Worm (Caenorhabditis elegans) whole organism, young adult: ENCODE measurements around the gene srh-95.

ENCODE experiments used
- B0035.1 ChIP-seq: sonication (generic microtip); optimal IDR thresholded peaks from 2 replicates; lab custom pipeline; 2016; ENCODE audit warnings: missing genetic modification characterization, mild to moderate bottlenecking, missing compliant biosample characterization, missing genotype, missing genetic modification reagents
- B0336.3 ChIP-seq: fragments of 200-800 bp; sonication (Bioruptor generic); IDR thresholded peaks from 2 replicates; pipeline ENCODE4 v1.3.6; 2022; ENCODE audit warnings: missing genetic modification characterization, missing compliant biosample characterization
- F22D6.2 ChIP-seq: sonication (generic microtip); optimal IDR thresholded peaks from 2 replicates; lab custom pipeline; 2016; ENCODE audit warnings: mild to moderate bottlenecking, missing genetic modification characterization, missing compliant biosample characterization
- F49E8.2 ChIP-seq: sonication (generic microtip); optimal IDR thresholded peaks from 3 replicates; lab custom pipeline; 2017; ENCODE audit warnings: missing genetic modification characterization, mild to moderate bottlenecking, missing compliant biosample characterization, antibody characterized with exemption, moderate library complexity; ENCODE audit not compliant: insufficient read depth
- F52B5.7 ChIP-seq: sonication (generic microtip); optimal IDR thresholded peaks from 2 replicates; lab custom pipeline; 2016; ENCODE audit warnings: mild to moderate bottlenecking, missing genetic modification characterization, missing compliant biosample characterization
- K11D2.4 ChIP-seq: fragments of 200-800 bp; sonication (Bioruptor generic); IDR thresholded peaks from 2 replicates; pipeline ENCODE4 v1.3.6; 2022; ENCODE audit warnings: missing genetic modification reagents, missing genetic modification characterization, missing compliant biosample characterization
- T26A5.8 ChIP-seq: sonication (generic microtip); optimal IDR thresholded peaks from 2 replicates; lab custom pipeline; 2016; ENCODE audit warnings: missing genetic modification characterization, missing compliant biosample characterization
- Y53G8AR.9 ChIP-seq: fragments of 200-800 bp; sonication (Bioruptor generic); conservative IDR thresholded peaks from 2 replicates; pipeline ENCODE4 v1.3.6; 2022; ENCODE audit warnings: missing genetic modification reagents, missing genetic modification characterization, missing compliant biosample characterization
- Y56A3A.18 ChIP-seq: fragments of 200-800 bp; sonication (Bioruptor generic); IDR thresholded peaks from 2 replicates; pipeline ENCODE4 v1.3.6; 2022; ENCODE audit warnings: missing genetic modification reagents, missing genetic modification characterization, missing compliant biosample characterization
- Y67H2A.10 ChIP-seq: fragments of 200-800 bp; sonication (Bioruptor generic); conservative IDR thresholded peaks from 2 replicates; pipeline ENCODE4 v1.3.6; 2022; ENCODE audit warnings: missing genetic modification reagents, missing genetic modification characterization, missing compliant biosample characterization
- Y79H2A.3 ChIP-seq: fragments of 200-800 bp; sonication (Bioruptor generic); conservative IDR thresholded peaks from 2 replicates; pipeline ENCODE4 v1.3.6; 2022; ENCODE audit warnings: missing genetic modification reagents, missing genetic modification characterization, missing compliant biosample characterization
- athp-1 ChIP-seq: sonication (generic microtip); optimal IDR thresholded peaks from 2 replicates; lab custom pipeline; 2017; ENCODE audit warnings: mild to moderate bottlenecking, missing genetic modification characterization, missing compliant biosample characterization
- attf-5 ChIP-seq: fragments of 200-800 bp; sonication (Bioruptor generic); optimal IDR thresholded peaks from 2 replicates; lab custom pipeline; 2018; ENCODE audit warnings: mild to moderate bottlenecking, missing genetic modification characterization, missing compliant biosample characterization
- dox-1 ChIP-seq: fragments of 200-800 bp; sonication (Bioruptor generic); IDR thresholded peaks from 2 replicates; pipeline ENCODE4 v1.3.6; 2022; ENCODE audit warnings: missing genetic modification reagents, missing genetic modification characterization, missing compliant biosample characterization
- dpl-1 ChIP-seq: fragments of 150-350 bp; optimal IDR thresholded peaks from 2 replicates; lab custom pipeline; 2014; ENCODE audit warnings: missing biosample characterization, missing genetic modification reagents, missing genetic modification characterization
- ets-4 ChIP-seq: fragments of 200-800 bp; sonication (Bioruptor generic); optimal IDR thresholded peaks from 2 replicates; lab custom pipeline; 2018; ENCODE audit warnings: mild to moderate bottlenecking, missing genetic modification characterization, missing compliant biosample characterization
- fkh-3 ChIP-seq: sonication (generic microtip); optimal IDR thresholded peaks from 2 replicates; lab custom pipeline; 2016; ENCODE audit warnings: mild to moderate bottlenecking, missing genetic modification characterization, missing compliant biosample characterization
- hmg-20 ChIP-seq: fragments of 200-800 bp; sonication (Bioruptor generic); IDR thresholded peaks from 2 replicates; pipeline ENCODE4 v1.3.6; 2022; ENCODE audit warnings: missing genetic modification reagents, missing genetic modification characterization, missing compliant biosample characterization
- hrde-1 ChIP-seq: sonication (generic microtip); optimal IDR thresholded peaks from 2 replicates; lab custom pipeline; 2016; ENCODE audit warnings: missing genetic modification characterization, mild to moderate bottlenecking, missing compliant biosample characterization, moderate library complexity, missing genotype, missing genetic modification reagents, borderline replicate concordance
- hsf-1 ChIP-seq: fragments of 200-800 bp; sonication (Bioruptor generic); IDR thresholded peaks from 2 replicates; pipeline ENCODE4 v1.3.6; 2022; ENCODE audit warnings: missing genetic modification reagents, missing genetic modification characterization, missing compliant biosample characterization
- lag-1 ChIP-seq: fragments of 200-800 bp; sonication (Bioruptor generic); IDR thresholded peaks from 2 replicates; pipeline ENCODE4 v1.3.6; 2022; ENCODE audit warnings: missing genetic modification reagents, missing genetic modification characterization, missing compliant biosample characterization
- let-526 ChIP-seq: fragments of 200-800 bp; sonication (Bioruptor generic); IDR thresholded peaks from 2 replicates; pipeline ENCODE4 v1.3.6; 2022; ENCODE audit warnings: missing genetic modification reagents, missing genetic modification characterization, missing compliant biosample characterization
- let-607 ChIP-seq, 2 experiments: fragments of 200-800 bp in 1 of 2; sonication (Bioruptor generic) in 1 of 2; sonication (generic microtip) in 1 of 2; optimal IDR thresholded peaks; 2 replicates each; lab custom pipeline; 2016 to 2018; ENCODE audit warnings: mild to moderate bottlenecking in 2 of 2, missing compliant biosample characterization in 2 of 2, missing genetic modification characterization in 2 of 2, moderate library complexity in 2 of 2, missing genotype in 1 of 2
- lin-40 ChIP-seq: sonication (generic microtip); optimal IDR thresholded peaks from 2 replicates; lab custom pipeline; 2016; ENCODE audit warnings: missing genetic modification characterization, mild to moderate bottlenecking, missing compliant biosample characterization, missing genotype, missing genetic modification reagents
- mel-28 ChIP-seq: sonication (generic microtip); optimal IDR thresholded peaks from 2 replicates; lab custom pipeline; 2016; ENCODE audit warnings: borderline replicate concordance, mild to moderate bottlenecking, missing genetic modification characterization, missing compliant biosample characterization
- nfya-1 ChIP-seq: sonication (generic microtip); optimal IDR thresholded peaks from 2 replicates; lab custom pipeline; 2017; ENCODE audit warnings: antibody characterized with exemption, missing compliant biosample characterization, missing genetic modification characterization, borderline replicate concordance; ENCODE audit not compliant: insufficient read depth
- pha-4 ChIP-seq: fragments of 150-350 bp; sonication (generic microtip); optimal IDR thresholded peaks from 2 replicates; lab custom pipeline; 2014; ENCODE audit warnings: missing biosample characterization, missing genetic modification reagents, missing genetic modification characterization
- rec-8 ChIP-seq, 2 experiments: sonication (generic microtip); optimal IDR thresholded peaks; 2 replicates each; lab custom pipeline; 2016; ENCODE audit warnings: mild to moderate bottlenecking in 2 of 2, missing genetic modification characterization in 2 of 2, missing genetic modification reagents in 2 of 2, missing genotype in 2 of 2, missing biosample characterization in 1 of 2, missing compliant biosample characterization in 1 of 2, moderate library complexity in 1 of 2
- rpc-1 ChIP-seq, 2 experiments: fragments of 150-350 bp in 1 of 2; sonication (generic microtip) in 1 of 2; optimal IDR thresholded peaks; 2 replicates each; lab custom pipeline; 2014 to 2018; ENCODE audit warnings: missing biosample characterization in 1 of 2, missing genetic modification characterization in 1 of 2, missing genetic modification reagents in 1 of 2, missing genotype in 1 of 2
- sea-2 ChIP-seq: fragments of 200-800 bp; sonication (Bioruptor generic); IDR thresholded peaks from 2 replicates; pipeline ENCODE4 v1.3.6; 2022; ENCODE audit warnings: missing genetic modification characterization, missing compliant biosample characterization
- snpc-3.4 ChIP-seq: sonication (generic microtip); optimal IDR thresholded peaks from 2 replicates; lab custom pipeline; 2017; ENCODE audit warnings: missing genetic modification characterization, mild to moderate bottlenecking, missing compliant biosample characterization, antibody characterized with exemption, moderate library complexity, missing genotype, missing genetic modification reagents
- tbp1 ChIP-seq: fragments of 200-800 bp; sonication (Bioruptor generic); optimal IDR thresholded peaks from 2 replicates; lab custom pipeline; 2018; ENCODE audit warnings: mild to moderate bottlenecking, missing genetic modification characterization, missing compliant biosample characterization
- unc-130 ChIP-seq: sonication (generic microtip); optimal IDR thresholded peaks from 2 replicates; lab custom pipeline; 2016; ENCODE audit warnings: missing genetic modification reagents, missing genetic modification characterization, missing compliant biosample characterization
- unc-62 ChIP-seq: fragments of 150-350 bp; optimal IDR thresholded peaks from 2 replicates; lab custom pipeline; 2014; ENCODE audit warnings: missing biosample characterization, missing genetic modification reagents, missing genetic modification characterization
- zim-3 ChIP-seq: sonication (generic microtip); optimal IDR thresholded peaks from 2 replicates; lab custom pipeline; 2017; ENCODE audit warnings: mild to moderate bottlenecking, missing genetic modification characterization, moderate library complexity, missing compliant biosample characterization
- ztf-22 ChIP-seq: fragments of 200-800 bp; sonication (Bioruptor generic); optimal IDR thresholded peaks from 2 replicates; lab custom pipeline; 2018; ENCODE audit warnings: mild to moderate bottlenecking, missing genetic modification characterization, moderate library complexity, missing compliant biosample characterization
- ztf-26 ChIP-seq: sonication (generic microtip); optimal IDR thresholded peaks from 2 replicates; lab custom pipeline; 2017; ENCODE audit warnings: missing genetic modification characterization, missing compliant biosample characterization
- ztf-28 ChIP-seq: fragments of 200-800 bp; sonication (Bioruptor generic); IDR thresholded peaks from 2 replicates; pipeline ENCODE4 v1.3.6; 2022; ENCODE audit warnings: missing genetic modification reagents, missing genetic modification characterization, missing compliant biosample characterization
- ztf-6 ChIP-seq: fragments of 200-800 bp; sonication (Bioruptor generic); IDR thresholded peaks from 2 replicates; pipeline ENCODE4 v1.3.6; 2022; ENCODE audit warnings: missing genetic modification reagents, missing genetic modification characterization, missing compliant biosample characterization

srh-95 gene

DNA sequence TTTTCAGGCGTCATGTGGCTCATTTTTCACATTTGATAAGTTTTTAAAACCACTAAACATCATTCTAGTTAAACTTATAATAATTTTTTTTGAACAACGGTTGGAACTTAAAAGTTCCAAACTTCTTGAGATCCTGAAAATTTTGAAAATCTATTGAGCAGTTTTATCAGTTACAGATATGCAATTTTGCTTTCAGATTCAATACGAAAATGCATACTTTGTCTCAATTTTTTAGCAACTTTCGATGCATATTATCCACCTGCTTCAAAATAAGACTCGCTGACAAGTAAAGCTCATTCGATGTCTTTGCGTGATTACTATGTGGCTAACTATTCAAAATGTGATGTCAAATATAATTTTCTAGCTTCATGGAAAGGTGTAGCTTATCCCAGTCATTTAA lies at the start of gene srh-95:
srh-95 (plus strand) TSS at position 301 of the 400 bp plus-strand sequence.
- TF ChIP-seq nfya-1 (no peak), Y53G8AR.9 (GFP tag; lab: Robert Waterston, UW) (no peak), sea-2 (GFP tag; lab: Robert Waterston, UW) (no peak), let-526 (GFP tag; lab: Robert Waterston, UW) (no peak), F22D6.2 (tag; lab: Kevin White, UChicago) (no peak), hsf-1 (no peak), tbp1 (GFP tag; lab: Kevin White, UChicago) (no peak), mel-28 (tag; lab: Kevin White, UChicago) (no peak)

DNA sequence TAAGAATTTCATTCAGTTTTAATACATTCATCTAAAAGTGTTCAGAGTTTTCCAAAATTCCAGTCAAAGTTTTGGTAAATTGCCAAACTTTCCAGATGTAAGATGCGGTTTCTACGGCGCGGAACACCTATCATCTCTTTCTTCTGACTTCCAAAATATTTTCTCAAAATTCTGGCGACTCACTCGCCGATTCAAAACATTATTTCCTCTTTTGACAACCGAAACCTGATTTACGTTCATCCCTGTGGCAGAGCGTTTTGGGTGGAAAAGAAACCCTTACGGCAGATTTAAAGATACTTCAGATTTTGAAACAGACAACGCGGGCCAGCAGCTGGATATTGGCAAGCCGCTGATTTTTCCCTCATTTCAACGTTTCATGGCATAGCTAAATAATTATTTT lies 48.7 kb upstream of the srh-95 start, which contains the start of gene F11A5.5:
F11A5.5 (plus strand) TSS at position 301 of the 400 bp plus-strand sequence.
- TF ChIP-seq dox-1 (GFP tag; lab: Robert Waterston, UW) (no peak), rpc-1 (optimal IDR thresholded peaks at IDR 0.05; lab: Kevin White, UChicago) (no peak), rpc-1 (tag; optimal IDR thresholded peaks at IDR 0.05; lab: Kevin White, UChicago) (no peak), ets-4 (GFP tag; lab: Kevin White, UChicago) (no peak), K11D2.4 (no peak), ztf-28 (GFP tag; lab: Robert Waterston, UW) (no peak), sea-2 (GFP tag; lab: Robert Waterston, UW) (no peak), T26A5.8 (no peak), let-607 (tag; optimal IDR thresholded peaks at IDR 0.05; lab: Kevin White, UChicago) (no peak), rec-8 (tag; optimal IDR thresholded peaks at IDR 0.05; lab: Kevin White, UChicago) (no peak), unc-130 (GFP tag; lab: Kevin White, UChicago) (no peak), ztf-22 (GFP tag; lab: Kevin White, UChicago) (no peak), Y67H2A.10 (GFP tag; lab: Robert Waterston, UW) (no peak), F52B5.7 (no peak), lag-1 (GFP tag; lab: Robert Waterston, UW) (no peak), attf-5 (GFP tag; lab: Kevin White, UChicago) (no peak), Y79H2A.3 (GFP tag; lab: Robert Waterston, UW) (no peak)

DNA sequence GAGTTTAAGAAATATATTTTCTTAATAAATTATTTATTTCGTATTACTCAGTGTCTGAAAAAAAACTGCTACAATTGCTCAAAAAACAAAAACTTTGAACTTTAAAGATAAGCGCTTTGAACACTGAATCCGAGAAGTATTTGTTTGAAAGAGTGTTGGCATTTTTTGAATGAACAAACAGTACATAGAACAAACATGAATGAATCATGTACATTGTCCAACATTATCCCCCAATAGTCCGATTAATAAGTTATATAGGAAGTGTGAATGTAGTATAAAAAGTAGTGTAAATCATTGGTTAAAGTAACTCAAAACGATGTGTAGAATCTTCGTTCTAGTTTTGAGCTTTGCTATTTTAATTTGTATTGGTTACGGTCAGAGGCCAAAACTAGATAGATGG lies 44.9 kb upstream of the srh-95 start, which contains the start of gene F11A5.17:
F11A5.17 (plus strand) TSS at position 301 of the 400 bp plus-strand sequence.
- TF ChIP-seq lin-40 (tag; lab: Kevin White, UChicago) (no peak), athp-1 (tag; lab: Kevin White, UChicago) (no peak), fkh-3 (tag; lab: Kevin White, UChicago) (no peak), ztf-26 (tag; lab: Kevin White, UChicago) (no peak), zim-3 (no peak), F49E8.2 (tag; lab: Kevin White, UChicago) (no peak), Y56A3A.18 (GFP tag; lab: Robert Waterston, UW) (no peak), tbp1 (GFP tag; lab: Kevin White, UChicago) (no peak), unc-62 (no peak), snpc-3.4 (tag; lab: Kevin White, UChicago) (no peak), dpl-1 (GFP tag; lab: Kevin White, UChicago) (no peak), T26A5.8 (no peak), B0035.1 (tag; lab: Kevin White, UChicago) (no peak), pha-4 (tag; lab: Kevin White, UChicago) (no peak), ztf-6 (no peak), B0336.3 (GFP tag; lab: Robert Waterston, UW) (no peak), hrde-1 (tag; lab: Kevin White, UChicago) (no peak), hmg-20 (no peak)
